Fruit fly (Drosophila melanogaster): ENCODE results near the gene CG12316.
A peak's percentile ranks its signal among the peaks of the same experiment; 100 is the strongest.

CG12316 gene

DNA sequence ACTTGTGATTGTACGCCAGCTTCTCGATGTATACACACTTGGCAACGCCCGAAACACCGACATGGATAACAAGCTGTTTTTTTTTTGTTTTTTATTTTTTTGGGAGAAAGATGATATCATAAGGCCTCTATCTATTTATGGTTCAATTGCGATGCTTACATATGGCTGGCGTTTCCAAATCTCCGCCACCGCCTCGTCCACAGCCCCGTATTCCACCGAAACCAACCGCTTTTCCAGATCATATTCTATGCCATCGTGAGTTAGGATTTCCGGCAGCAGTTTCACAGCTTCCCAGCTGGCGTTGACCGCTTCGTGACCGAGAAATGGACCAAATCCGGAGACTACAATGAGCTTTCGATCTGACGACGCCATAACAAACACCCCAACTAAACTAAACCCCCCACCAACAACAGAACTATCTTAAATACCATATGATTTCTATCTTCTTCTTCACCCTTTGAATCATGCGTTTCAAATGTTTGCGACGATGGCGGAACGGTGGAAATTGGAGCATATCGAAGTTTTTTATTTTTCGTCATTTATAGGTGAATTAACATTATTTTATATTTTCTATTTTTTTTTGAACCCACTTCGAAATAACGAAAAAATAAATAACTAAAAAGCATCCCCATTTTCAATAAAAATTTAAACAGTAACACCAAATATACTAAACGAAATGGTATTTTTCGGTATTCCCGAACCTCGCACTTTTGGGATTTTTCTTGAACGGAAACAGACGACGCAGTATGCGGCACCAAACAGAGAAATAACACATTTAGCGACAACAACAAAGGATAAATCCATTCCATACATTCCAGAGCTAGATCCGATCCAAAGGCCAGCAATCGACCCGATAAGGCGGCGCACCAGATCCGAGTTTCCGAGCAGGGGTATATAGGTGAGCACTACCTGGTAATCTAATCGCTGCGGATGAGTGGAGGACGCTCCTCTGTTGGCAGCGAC, 7.2 kb upstream of the CG12316 start, which contains the start of the genes CG32147 and Pex3:
Gene CG32147, minus strand, starts transcription at position 422 of the 963 bp plus-strand sequence.
Gene Pex3, plus strand, starts transcription at position 718 of the 963 bp plus-strand sequence.
- TF ChIP-seq CTCF (GFP tag; optimal IDR thresholded peaks at IDR 0.05), result peak; percentile 68
- TF ChIP-seq CG30403 (GFP tag; optimal IDR thresholded peaks at IDR 0.05), result no peak
- TF ChIP-seq Dp (GFP tag; optimal IDR thresholded peaks at IDR 0.05), result peak; percentile 53
- TF ChIP-seq sna (GFP tag; IDR thresholded peaks at IDR 0.05; ENCODE audit: partially characterized antibody), result peak; percentile 26; the same call in 1 of the 2 replicates
- TF ChIP-seq nom (GFP tag; optimal IDR thresholded peaks at IDR 0.05), result peak; percentile 17
- TF ChIP-seq CG2875 (GFP tag; optimal IDR thresholded peaks at IDR 0.05), result peak; percentile 2
- TF ChIP-seq crol (GFP tag; IDR thresholded peaks at IDR 0.05), result peak; percentile 50; the same call in 1 of the 2 replicates
- 0 out of 4 replicates have a peak, but pooled peaks have one; percentile 26 for TF ChIP-seq chinmo (GFP tag; IDR thresholded peaks at IDR 0.05; ENCODE audit: partially characterized antibody)
- TF ChIP-seq CG10147 (GFP tag; optimal IDR thresholded peaks at IDR 0.05), result peak; percentile 42
- TF ChIP-seq Xbp1 (GFP tag; optimal IDR thresholded peaks at IDR 0.05), result peak; percentile 17
- TF ChIP-seq CG1832 (GFP tag; optimal IDR thresholded peaks at IDR 0.05), result no peak
- TF ChIP-seq sim (GFP tag; IDR thresholded peaks at IDR 0.05), result no peak
- TF ChIP-seq Adf1 (GFP tag; IDR thresholded peaks at IDR 0.05), result peak; percentile 96
- TF ChIP-seq CG16813 (GFP tag; IDR thresholded peaks at IDR 0.05; ENCODE audit: partially characterized antibody), result 0 out of 3 replicates have a peak, but pooled peaks have one; percentile 10
- peak; percentile 85 for TF ChIP-seq YL-1 (GFP tag; optimal IDR thresholded peaks at IDR 0.05)
- TF ChIP-seq CG2116 (GFP tag; optimal IDR thresholded peaks at IDR 0.05), result peak; percentile 58
- peak; percentile 37 for TF ChIP-seq dm (GFP tag; optimal IDR thresholded peaks at IDR 0.05)
- peak; percentile 58 for TF ChIP-seq Ets97D (GFP tag; optimal IDR thresholded peaks at IDR 0.05)
- TF ChIP-seq D19A (tag; optimal IDR thresholded peaks at IDR 0.05), result peak; percentile 39
- peak; percentile 3 for TF ChIP-seq CG9727 (GFP tag; optimal IDR thresholded peaks at IDR 0.05)
- TF ChIP-seq lola (GFP tag; optimal IDR thresholded peaks at IDR 0.05), result peak in 1 of 3 experiments; percentile 9
- peak; percentile 51 for TF ChIP-seq CG8924 (tag; optimal IDR thresholded peaks at IDR 0.05)
- TF ChIP-seq Myb (GFP tag; optimal IDR thresholded peaks at IDR 0.05), result peak; percentile 19
- TF ChIP-seq rib (GFP tag; IDR thresholded peaks at IDR 0.05), result no peak
- no peak for TF ChIP-seq vfl (GFP tag; optimal IDR thresholded peaks at IDR 0.05)
- no peak for TF ChIP-seq Hand (GFP tag; optimal IDR thresholded peaks at IDR 0.05)
- peak; percentile 55 for TF ChIP-seq BEAF-32 (GFP tag; optimal IDR thresholded peaks at IDR 0.05)
- peak; percentile 17 for TF ChIP-seq PHDP (tag; optimal IDR thresholded peaks at IDR 0.05)
- TF ChIP-seq hb (GFP tag; IDR thresholded peaks at IDR 0.05; ENCODE audit: partially characterized antibody), result 0 out of 3 replicates have a peak, but pooled peaks have one; percentile 12
- TF ChIP-seq lbe (GFP tag; optimal IDR thresholded peaks at IDR 0.05), result peak; percentile 61
- peak; percentile 32 for TF ChIP-seq Deaf1 (tag; optimal IDR thresholded peaks at IDR 0.05)
- peak; percentile 3 for TF ChIP-seq nerfin-1 (tag; optimal IDR thresholded peaks at IDR 0.05)
- peak; percentile 3 for TF ChIP-seq bigmax (GFP tag; optimal IDR thresholded peaks at IDR 0.05)
- TF ChIP-seq Rfx (GFP tag; IDR thresholded peaks at IDR 0.05), result peak; percentile 7; the same call in 1 of the 2 replicates
- TF ChIP-seq CG15514 (GFP tag; optimal IDR thresholded peaks at IDR 0.05), result peak; percentile 83
- peak; percentile 62 for TF ChIP-seq row (GFP tag; IDR thresholded peaks at IDR 0.05)
- 0 out of 2 replicates have a peak, but pooled peaks have one; percentile 21 for TF ChIP-seq CG32532 (GFP tag; IDR thresholded peaks at IDR 0.05)
- TF ChIP-seq CoRest (tag; optimal IDR thresholded peaks at IDR 0.05), result peak; percentile 40
- no peak for TF ChIP-seq tin (GFP tag; optimal IDR thresholded peaks at IDR 0.05)
- TF ChIP-seq CG13123 (GFP tag; optimal IDR thresholded peaks at IDR 0.05), result no peak
- TF ChIP-seq CG10979 (tag; optimal IDR thresholded peaks at IDR 0.05), result no peak
- peak; percentile 61; the same call in 1 of the 2 replicates for TF ChIP-seq CG32767 (GFP tag; IDR thresholded peaks at IDR 0.05)
- TF ChIP-seq trem (tag; optimal IDR thresholded peaks at IDR 0.05), result peak; percentile 66
- no peak for TF ChIP-seq gcm2 (GFP tag; optimal IDR thresholded peaks at IDR 0.05)
- no peak for TF ChIP-seq Hr3 (GFP tag; optimal IDR thresholded peaks at IDR 0.05)
- TF ChIP-seq p53 (GFP tag; optimal IDR thresholded peaks at IDR 0.05), result no peak
- TF ChIP-seq CG1024 (GFP tag; IDR thresholded peaks at IDR 0.05), result no peak
